Worm (Caenorhabditis elegans) whole organism, young adult: ENCODE data around the gene sru-37.

Source experiments
- B0019.2 ChIP-seq: fragments of 200-800 bp; sonication (Bioruptor generic); conservative IDR thresholded peaks from 2 replicates; pipeline ENCODE4 v1.3.6; 2022; ENCODE audit warnings: missing genetic modification reagents, missing genetic modification characterization, missing compliant biosample characterization
- F37B4.10 ChIP-seq: fragments of 200-800 bp; sonication (Bioruptor generic); IDR thresholded peaks from 2 replicates; pipeline ENCODE4 v1.3.6; 2022; ENCODE audit warnings: missing genetic modification characterization, missing compliant biosample characterization
- F57A8.1 ChIP-seq: fragments of 200-800 bp; sonication (Bioruptor generic); optimal IDR thresholded peaks from 2 replicates; lab custom pipeline; 2018; ENCODE audit warnings: mild to moderate bottlenecking, missing genetic modification characterization, moderate library complexity, missing compliant biosample characterization
- Y79H2A.3 ChIP-seq: fragments of 200-800 bp; sonication (Bioruptor generic); conservative IDR thresholded peaks from 2 replicates; pipeline ENCODE4 v1.3.6; 2022; ENCODE audit warnings: missing genetic modification reagents, missing genetic modification characterization, missing compliant biosample characterization
- Y95B8A.8 ChIP-seq: fragments of 200-800 bp; sonication (Bioruptor generic); IDR thresholded peaks from 2 replicates; pipeline ENCODE4 v1.3.6; 2022; ENCODE audit warnings: missing genetic modification reagents, missing genetic modification characterization, missing compliant biosample characterization
- ama-1 ChIP-seq, 3 experiments: fragments of 150-350 bp in 1 of 3; sonication (generic microtip) in 2 of 3; optimal IDR thresholded peaks; 2 replicates each; lab custom pipeline; 2014 to 2018; ENCODE audit warnings: missing biosample characterization in 2 of 3, missing genetic modification characterization in 2 of 3, missing genetic modification reagents in 2 of 3
- athp-1 ChIP-seq: sonication (generic microtip); optimal IDR thresholded peaks from 2 replicates; lab custom pipeline; 2017; ENCODE audit warnings: mild to moderate bottlenecking, missing genetic modification characterization, missing compliant biosample characterization
- attf-6 ChIP-seq: fragments of 200-800 bp; sonication (Bioruptor generic); IDR thresholded peaks from 2 replicates; pipeline ENCODE4 v1.3.6; 2022; ENCODE audit warnings: missing genetic modification reagents, missing genetic modification characterization, missing compliant biosample characterization
- bed-2 ChIP-seq: fragments of 200-800 bp; sonication (Bioruptor generic); IDR thresholded peaks from 2 replicates; pipeline ENCODE4 v1.3.6; 2022; ENCODE audit warnings: missing genetic modification reagents, missing genetic modification characterization, missing compliant biosample characterization
- ccch-3 ChIP-seq: fragments of 200-800 bp; sonication (Bioruptor generic); optimal IDR thresholded peaks from 2 replicates; lab custom pipeline; 2018; ENCODE audit warnings: mild to moderate bottlenecking, missing genetic modification characterization, missing compliant biosample characterization
- ceh-100 ChIP-seq: fragments of 200-800 bp; sonication (Bioruptor generic); IDR thresholded peaks from 2 replicates; pipeline ENCODE4 v1.3.6; 2022; ENCODE audit warnings: missing genetic modification reagents, missing genetic modification characterization, missing compliant biosample characterization
- ceh-40 ChIP-seq: fragments of 200-800 bp; sonication (Bioruptor generic); IDR thresholded peaks from 2 replicates; pipeline ENCODE4 v1.3.6; 2022; ENCODE audit warnings: missing genetic modification characterization, missing compliant biosample characterization
- ceh-58 ChIP-seq: fragments of 200-800 bp; sonication (Bioruptor generic); IDR thresholded peaks from 2 replicates; pipeline ENCODE4 v1.3.6; 2022; ENCODE audit warnings: missing genetic modification characterization, missing compliant biosample characterization
- ceh-91 ChIP-seq: fragments of 200-800 bp; sonication (Bioruptor generic); IDR thresholded peaks from 2 replicates; pipeline ENCODE4 v1.3.6; 2022; ENCODE audit warnings: missing genetic modification reagents, missing genetic modification characterization, missing compliant biosample characterization
- die-1 ChIP-seq: sonication (generic microtip); optimal IDR thresholded peaks from 2 replicates; lab custom pipeline; 2016; ENCODE audit warnings: missing genotype, mild to moderate bottlenecking, missing genetic modification characterization, missing compliant biosample characterization
- dpl-1 ChIP-seq: fragments of 150-350 bp; optimal IDR thresholded peaks from 2 replicates; lab custom pipeline; 2014; ENCODE audit warnings: missing biosample characterization, missing genetic modification reagents, missing genetic modification characterization
- egrh-3 ChIP-seq: fragments of 200-800 bp; sonication (Bioruptor generic); IDR thresholded peaks from 2 replicates; pipeline ENCODE4 v1.3.6; 2022; ENCODE audit warnings: missing genetic modification reagents, missing genetic modification characterization, missing compliant biosample characterization
- ekl-4 ChIP-seq: fragments of 200-800 bp; sonication (Bioruptor generic); IDR thresholded peaks from 2 replicates; pipeline ENCODE4 v1.3.6; 2022; ENCODE audit warnings: missing genetic modification reagents, missing genetic modification characterization, missing compliant biosample characterization
- hmg-1.2 ChIP-seq: fragments of 200-800 bp; sonication (Bioruptor generic); IDR thresholded peaks from 2 replicates; pipeline ENCODE4 v1.3.6; 2022; ENCODE audit warnings: missing genetic modification reagents, missing genetic modification characterization, missing compliant biosample characterization
- hrde-1 ChIP-seq: sonication (generic microtip); optimal IDR thresholded peaks from 2 replicates; lab custom pipeline; 2016; ENCODE audit warnings: missing genetic modification characterization, mild to moderate bottlenecking, missing compliant biosample characterization, moderate library complexity, missing genotype, missing genetic modification reagents, borderline replicate concordance
- lin-35 ChIP-seq, 3 experiments: fragments of 150-350 bp in 2 of 3; sonication (generic microtip) in 1 of 3; optimal IDR thresholded peaks; 2 replicates each; lab custom pipeline; 2014 to 2018; ENCODE audit warnings: missing biosample characterization in 3 of 3, missing genetic modification characterization in 3 of 3, missing genetic modification reagents in 3 of 3
- lin-40 ChIP-seq: sonication (generic microtip); optimal IDR thresholded peaks from 2 replicates; lab custom pipeline; 2016; ENCODE audit warnings: missing genetic modification characterization, mild to moderate bottlenecking, missing compliant biosample characterization, missing genotype, missing genetic modification reagents
- lin-54 ChIP-seq: fragments of 200-800 bp; sonication (Bioruptor generic); optimal IDR thresholded peaks from 2 replicates; lab custom pipeline; 2018; ENCODE audit warnings: mild to moderate bottlenecking, missing genetic modification characterization, missing compliant biosample characterization
- madf-10 ChIP-seq: sonication (generic microtip); optimal IDR thresholded peaks from 2 replicates; lab custom pipeline; 2016; ENCODE audit warnings: mild to moderate bottlenecking, missing genetic modification characterization, missing compliant biosample characterization
- mcd-1 ChIP-seq: fragments of 200-800 bp; sonication (Bioruptor generic); IDR thresholded peaks from 2 replicates; pipeline ENCODE4 v1.3.6; 2022; ENCODE audit warnings: missing genetic modification reagents, missing genetic modification characterization, missing compliant biosample characterization
- nhr-179 ChIP-seq: sonication (generic microtip); optimal IDR thresholded peaks from 2 replicates; lab custom pipeline; 2016; ENCODE audit warnings: mild to moderate bottlenecking, missing genetic modification characterization, missing compliant biosample characterization
- nhr-27 ChIP-seq: fragments of 200-800 bp; sonication (Bioruptor generic); optimal IDR thresholded peaks from 2 replicates; lab custom pipeline; 2018; ENCODE audit warnings: mild to moderate bottlenecking, missing genetic modification characterization, moderate library complexity, missing compliant biosample characterization
- rec-8 ChIP-seq, 2 experiments: sonication (generic microtip); optimal IDR thresholded peaks; 2 replicates each; lab custom pipeline; 2016; ENCODE audit warnings: mild to moderate bottlenecking in 2 of 2, missing genetic modification characterization in 2 of 2, missing genetic modification reagents in 2 of 2, missing genotype in 2 of 2, missing biosample characterization in 1 of 2, missing compliant biosample characterization in 1 of 2, moderate library complexity in 1 of 2
- sea-2 ChIP-seq: fragments of 200-800 bp; sonication (Bioruptor generic); IDR thresholded peaks from 2 replicates; pipeline ENCODE4 v1.3.6; 2022; ENCODE audit warnings: missing genetic modification characterization, missing compliant biosample characterization
- snpc-1.3 ChIP-seq: sonication (generic microtip); optimal IDR thresholded peaks from 2 replicates; lab custom pipeline; 2017; ENCODE audit warnings: missing genetic modification characterization, mild to moderate bottlenecking, missing compliant biosample characterization, antibody characterized with exemption, moderate library complexity, missing genotype, missing genetic modification reagents; ENCODE audit not compliant: insufficient read depth
- somi-1 ChIP-seq: fragments of 200-800 bp; sonication (Bioruptor generic); optimal IDR thresholded peaks from 2 replicates; lab custom pipeline; 2018; ENCODE audit warnings: mild to moderate bottlenecking, missing genetic modification characterization, missing compliant biosample characterization
- tlf-1 ChIP-seq: fragments of 200-800 bp; sonication (Bioruptor generic); optimal IDR thresholded peaks from 2 replicates; lab custom pipeline; 2018; ENCODE audit warnings: mild to moderate bottlenecking, missing genetic modification characterization, missing compliant biosample characterization
- xnd-1 ChIP-seq: sonication (generic microtip); optimal IDR thresholded peaks from 2 replicates; lab custom pipeline; 2016; ENCODE audit warnings: missing genotype, missing genetic modification reagents, missing genetic modification characterization, missing compliant biosample characterization
- zfh-2 ChIP-seq: fragments of 200-800 bp; sonication (Bioruptor generic); conservative IDR thresholded peaks from 2 replicates; pipeline ENCODE4 v1.3.6; 2022; ENCODE audit warnings: missing genetic modification reagents, missing genetic modification characterization, missing compliant biosample characterization
- ztf-26 ChIP-seq: sonication (generic microtip); optimal IDR thresholded peaks from 2 replicates; lab custom pipeline; 2017; ENCODE audit warnings: missing genetic modification characterization, missing compliant biosample characterization
- ztf-3 ChIP-seq: fragments of 200-800 bp; sonication (Bioruptor generic); optimal IDR thresholded peaks from 2 replicates; lab custom pipeline; 2018; ENCODE audit warnings: mild to moderate bottlenecking, missing genetic modification characterization, missing compliant biosample characterization
- ztf-6 ChIP-seq: fragments of 200-800 bp; sonication (Bioruptor generic); IDR thresholded peaks from 2 replicates; pipeline ENCODE4 v1.3.6; 2022; ENCODE audit warnings: missing genetic modification reagents, missing genetic modification characterization, missing compliant biosample characterization

The sru-37 gene

ce11 chrV:9767941-9768340 lies 37.3 kb upstream of the sru-37 start:
- TF ChIP-seq ekl-4 (no peak), ama-1 (optimal IDR thresholded peaks at IDR 0.05; lab: Kevin White, UChicago) (no peak), ama-1 (GFP tag; optimal IDR thresholded peaks at IDR 0.05; lab: Kevin White, UChicago) (no peak), hmg-1.2 (GFP tag; lab: Robert Waterston, UW) (no peak), F37B4.10 (no peak), dpl-1 (GFP tag; lab: Kevin White, UChicago) (no peak), lin-54 (GFP tag; lab: Kevin White, UChicago) (no peak)
- TF ChIP-seq, all 124 proteins: peak for 0

- TF ChIP-seq egrh-3 (GFP tag; lab: Robert Waterston, UW) (peak; percentile 81), Y95B8A.8 (0 out of 2 replicates have a peak, but pooled peaks have one; percentile 12), sea-2 (GFP tag; lab: Robert Waterston, UW) (0 out of 2 replicates have a peak, but pooled peaks have one; percentile 38), zfh-2 (GFP tag; lab: Robert Waterston, UW) (peak; percentile 98), ceh-40 (GFP tag; lab: Robert Waterston, UW) (no peak), nhr-179 (no peak), somi-1 (GFP tag; lab: Kevin White, UChicago) (peak; percentile 17)
Measured at ce11 chrV:9768828-9769778, 36.2 kb upstream of the sru-37 start, which contains the start of gene unc-42. unc-42 (minus strand) TSS chrV:9769391.

- TF ChIP-seq B0019.2 (no peak), nhr-179 (no peak), lin-35 (GFP tag; optimal IDR thresholded peaks at IDR 0.05; lab: Kevin White, UChicago) (no peak), mcd-1 (GFP tag; lab: Robert Waterston, UW) (no peak), die-1 (no peak), tlf-1 (GFP tag; lab: Kevin White, UChicago) (no peak), ceh-58 (no peak), hrde-1 (tag; lab: Kevin White, UChicago) (no peak), rec-8 (tag; optimal IDR thresholded peaks at IDR 0.05; lab: Kevin White, UChicago) (no peak), snpc-1.3 (tag; lab: Kevin White, UChicago) (no peak), ccch-3 (GFP tag; lab: Kevin White, UChicago) (no peak), F57A8.1 (GFP tag; lab: Kevin White, UChicago) (no peak)
Measured at ce11 chrV:9771311-9771710, 34.0 kb upstream of the sru-37 start.

- TF ChIP-seq ztf-3 (no peak), ceh-91 (no peak), attf-6 (GFP tag; lab: Robert Waterston, UW) (no peak), Y79H2A.3 (GFP tag; lab: Robert Waterston, UW) (no peak), madf-10 (no peak), ztf-26 (tag; lab: Kevin White, UChicago) (no peak)
Measured at ce11 chrV:9771970-9772369, 33.3 kb upstream of the sru-37 start, which contains the start of gene F46B6.2. F46B6.2 (plus strand) TSS chrV:9772285.

- TF ChIP-seq nhr-27 (tag; lab: Kevin White, UChicago) = no peak
- no peak for TF ChIP-seq lin-40 (tag; lab: Kevin White, UChicago)
- TF ChIP-seq ztf-3 = no peak
- no peak for TF ChIP-seq ztf-6 (GFP tag; lab: Robert Waterston, UW)
- TF ChIP-seq athp-1 (tag; lab: Kevin White, UChicago) = no peak
- no peak for TF ChIP-seq ceh-100 (GFP tag; lab: Robert Waterston, UW)
- TF ChIP-seq xnd-1 = no peak
- no peak for TF ChIP-seq Y95B8A.8
- no peak for TF ChIP-seq bed-2 (GFP tag; lab: Robert Waterston, UW)
- TF ChIP-seq hrde-1 (tag; lab: Kevin White, UChicago) = no peak
- no peak for TF ChIP-seq ceh-40 (GFP tag; lab: Robert Waterston, UW)
Measured at ce11 chrV:9775734-9776133, 29.5 kb upstream of the sru-37 start, which contains the start of gene F46B6.12. F46B6.12 (minus strand) TSS chrV:9775834.
